Worm (Caenorhabditis elegans): Measurements from ENCODE around the gene bath-13.

DNA sequence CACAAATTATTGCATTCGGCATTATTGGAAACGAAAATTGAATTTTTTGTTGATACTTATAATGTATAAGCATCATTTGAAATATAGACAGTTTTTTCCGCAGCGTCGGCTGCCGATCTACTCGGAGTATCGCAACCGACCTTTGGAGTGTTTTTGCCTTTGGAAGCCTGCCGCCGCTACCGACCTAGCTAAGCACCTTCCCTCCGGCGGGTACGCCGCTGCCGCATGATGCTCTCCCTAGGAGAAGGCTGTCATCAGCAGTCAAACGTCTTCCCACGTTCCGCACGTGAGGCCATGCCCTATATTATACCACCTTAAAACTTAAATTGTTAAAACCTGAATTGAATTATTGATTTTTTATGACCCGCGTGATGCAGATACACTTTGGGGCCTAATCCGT is 3.4 kb downstream of the bath-13 start:
- no peak for TF ChIP-seq skn-1 (tag; optimal IDR thresholded peaks at IDR 0.05)
- no peak for TF ChIP-seq ama-1 (optimal IDR thresholded peaks at IDR 0.05)

All from whole organism, L1 larva.